Worm (Caenorhabditis elegans): ENCODE measurements around the gene srg-5.

The srg-5 gene

ce11 chrIII:6280070-6280596 is 15.8 kb upstream of the srg-5 start, which contains the start of gene hmg-1.2 (continued):
- TF ChIP-seq sptf-1 (tag; optimal IDR thresholded peaks at IDR 0.05) = peak; percentile 62
- TF ChIP-seq lin-32 (GFP tag; optimal IDR thresholded peaks at IDR 0.05) = no peak

- TF ChIP-seq pha-4 (tag; optimal IDR thresholded peaks at IDR 0.05) (no peak), M03D4.4 (tag; optimal IDR thresholded peaks at IDR 0.05) (no peak), zip-8 (tag; optimal IDR thresholded peaks at IDR 0.05) (peak; percentile 72), blmp-1 (tag; optimal IDR thresholded peaks at IDR 0.05) (no peak), cnd-1 (tag; optimal IDR thresholded peaks at IDR 0.05) (no peak)
Measured at ce11 chrIII:6279453-6279852, 15.1 kb upstream of the srg-5 start.

ce11 chrIII:6278301-6278827 is 14.0 kb upstream of the srg-5 start, which contains the start of gene C18F10.7:
Gene C18F10.7, minus strand, starts transcription at chrIII:6278351.
- no peak for TF ChIP-seq hlh-1 (tag; optimal IDR thresholded peaks at IDR 0.05)
- no peak for TF ChIP-seq drap-1 (GFP tag; optimal IDR thresholded peaks at IDR 0.05)
- no peak for TF ChIP-seq sem-2 (GFP tag; optimal IDR thresholded peaks at IDR 0.05)
- TF ChIP-seq ceh-43 (GFP tag; optimal IDR thresholded peaks at IDR 0.05) = no peak
- TF ChIP-seq mls-2 (tag; optimal IDR thresholded peaks at IDR 0.05) = no peak
- TF ChIP-seq ces-1 (GFP tag; optimal IDR thresholded peaks at IDR 0.05) = peak; percentile 51
- no peak for TF ChIP-seq nhr-237 (tag; optimal IDR thresholded peaks at IDR 0.05)
- TF ChIP-seq nhr-2 (tag; optimal IDR thresholded peaks at IDR 0.05) = no peak
- TF ChIP-seq lsy-2 (tag; optimal IDR thresholded peaks at IDR 0.05) = no peak
- TF ChIP-seq ztf-11 (tag; optimal IDR thresholded peaks at IDR 0.05) = no peak
- no peak for TF ChIP-seq nhr-28 (tag; optimal IDR thresholded peaks at IDR 0.05)
- peak; percentile 21 for TF ChIP-seq lin-13 (tag; optimal IDR thresholded peaks at IDR 0.05)
- no peak for TF ChIP-seq flh-1 (GFP tag; optimal IDR thresholded peaks at IDR 0.05)
- TF ChIP-seq unc-39 (tag; optimal IDR thresholded peaks at IDR 0.05) = no peak
- no peak for TF ChIP-seq elt-3 (tag; optimal IDR thresholded peaks at IDR 0.05)
- TF ChIP-seq ceh-83 (GFP tag; optimal IDR thresholded peaks at IDR 0.05) = no peak
- no peak for TF ChIP-seq lin-32 (GFP tag; optimal IDR thresholded peaks at IDR 0.05)
- no peak for TF ChIP-seq cnd-1 (tag; optimal IDR thresholded peaks at IDR 0.05)
- TF ChIP-seq nhr-12 (tag; optimal IDR thresholded peaks at IDR 0.05) = no peak
- TF ChIP-seq mep-1 (tag; optimal IDR thresholded peaks at IDR 0.05) = peak; percentile 45
- TF ChIP-seq tbx-8 (GFP tag; optimal IDR thresholded peaks at IDR 0.05) = no peak
- TF ChIP-seq ham-2 (GFP tag; optimal IDR thresholded peaks at IDR 0.05) = no peak
- no peak for TF ChIP-seq zip-8 (tag; optimal IDR thresholded peaks at IDR 0.05)
- TF ChIP-seq pha-4 (tag; optimal IDR thresholded peaks at IDR 0.05) = peak; percentile 48

ce11 chrIII:6272868-6273267 is 8.5 kb upstream of the srg-5 start, which contains the start of gene C18F10.2:
Gene C18F10.2, plus strand, starts transcription at chrIII:6273168.
- TF ChIP-seq unc-39 (tag; optimal IDR thresholded peaks at IDR 0.05) (no peak), ceh-83 (GFP tag; optimal IDR thresholded peaks at IDR 0.05) (no peak), cnd-1 (tag; optimal IDR thresholded peaks at IDR 0.05) (no peak), ces-1 (GFP tag; optimal IDR thresholded peaks at IDR 0.05) (no peak), unc-120 (tag; optimal IDR thresholded peaks at IDR 0.05; ENCODE audit: poor library complexity, severe bottlenecking) (no peak), sem-2 (GFP tag; optimal IDR thresholded peaks at IDR 0.05) (no peak), nhr-28 (tag; optimal IDR thresholded peaks at IDR 0.05) (no peak), bed-3 (GFP tag; optimal IDR thresholded peaks at IDR 0.05) (no peak), drap-1 (GFP tag; optimal IDR thresholded peaks at IDR 0.05) (no peak), hlh-1 (tag; optimal IDR thresholded peaks at IDR 0.05) (no peak), nhr-76 (tag; optimal IDR thresholded peaks at IDR 0.05) (no peak)

- TF ChIP-seq nhr-237 (tag; optimal IDR thresholded peaks at IDR 0.05) (no peak), ceh-39 (tag; optimal IDR thresholded peaks at IDR 0.05) (no peak), mls-2 (tag; optimal IDR thresholded peaks at IDR 0.05) (no peak), ham-2 (GFP tag; optimal IDR thresholded peaks at IDR 0.05) (no peak), M03D4.4 (tag; optimal IDR thresholded peaks at IDR 0.05) (no peak), sptf-1 (tag; optimal IDR thresholded peaks at IDR 0.05) (no peak), ztf-11 (tag; optimal IDR thresholded peaks at IDR 0.05) (no peak), nhr-76 (tag; optimal IDR thresholded peaks at IDR 0.05) (no peak), mep-1 (tag; optimal IDR thresholded peaks at IDR 0.05) (no peak), unc-39 (tag; optimal IDR thresholded peaks at IDR 0.05) (no peak), ceh-83 (GFP tag; optimal IDR thresholded peaks at IDR 0.05) (no peak), unc-120 (tag; optimal IDR thresholded peaks at IDR 0.05; ENCODE audit: poor library complexity, severe bottlenecking) (no peak), zip-8 (tag; optimal IDR thresholded peaks at IDR 0.05) (no peak), elt-1 (tag; optimal IDR thresholded peaks at IDR 0.05; ENCODE audit: borderline replicate concordance, insufficient read depth) (no peak), ces-1 (GFP tag; optimal IDR thresholded peaks at IDR 0.05) (no peak), lin-32 (GFP tag; optimal IDR thresholded peaks at IDR 0.05) (no peak), lsy-2 (tag; optimal IDR thresholded peaks at IDR 0.05) (no peak), elt-3 (tag; optimal IDR thresholded peaks at IDR 0.05) (no peak)
Measured at ce11 chrIII:6270277-6270676, 5.9 kb upstream of the srg-5 start, which contains the start of gene srg-3. Gene srg-3, minus strand, starts transcription at chrIII:6270377.

Data from whole organism, mixed stage, embryonic.